Fruit fly (Drosophila melanogaster): ENCODE results near the gene CG7290.

Gene CG7290

dm6 chr3L:20183345-20184088 lies 22.3 kb downstream of the CG7290 start (continued):
- TF ChIP-seq fd102C (GFP tag; optimal IDR thresholded peaks at IDR 0.05), result no peak
- peak; percentile 47 for TF ChIP-seq Ada2b (GFP tag; IDR thresholded peaks at IDR 0.05)
- TF ChIP-seq Dbx (GFP tag; IDR thresholded peaks at IDR 0.05), result 0 out of 3 replicates have a peak, but pooled peaks have one; percentile 36
- peak; percentile 46 for TF ChIP-seq Sox100B (GFP tag; optimal IDR thresholded peaks at IDR 0.05)
- TF ChIP-seq Fer3 (tag; optimal IDR thresholded peaks at IDR 0.05), result peak; percentile 57
- TF ChIP-seq mam (GFP tag; optimal IDR thresholded peaks at IDR 0.05), result peak; percentile 47
- TF ChIP-seq CG16779 (GFP tag; IDR thresholded peaks at IDR 0.05), result no peak
- peak; percentile 1 for TF ChIP-seq CG9817 (tag; optimal IDR thresholded peaks at IDR 0.05)
- peak; percentile 32 for TF ChIP-seq CG18476 (GFP tag; optimal IDR thresholded peaks at IDR 0.05)
- peak; percentile 28 for TF ChIP-seq HLH54F (GFP tag; optimal IDR thresholded peaks at IDR 0.05)
- TF ChIP-seq CG16815 (GFP tag; optimal IDR thresholded peaks at IDR 0.05), result peak; percentile 59
- TF ChIP-seq tgo (GFP tag; IDR thresholded peaks at IDR 0.05), result peak; percentile 55; the same call in 2 of the 3 replicates
- peak; percentile 3 for TF ChIP-seq CG10543 (GFP tag; optimal IDR thresholded peaks at IDR 0.05)
- TF ChIP-seq tin (GFP tag; optimal IDR thresholded peaks at IDR 0.05), result peak; percentile 29
- TF ChIP-seq seq (GFP tag; IDR thresholded peaks at IDR 0.05), result peak; percentile 56; the same call in 1 of the 2 replicates
- TF ChIP-seq CG10431 (GFP tag; optimal IDR thresholded peaks at IDR 0.05), result no peak
- TF ChIP-seq CG13894 (tag; optimal IDR thresholded peaks at IDR 0.05), result no peak
- TF ChIP-seq CG12942 (GFP tag; optimal IDR thresholded peaks at IDR 0.05), result peak; percentile 14
- no peak for TF ChIP-seq kni (GFP tag; optimal IDR thresholded peaks at IDR 0.05)
- TF ChIP-seq Atf-2 (GFP tag; optimal IDR thresholded peaks at IDR 0.05), result peak; percentile 32
- peak; percentile 7 for TF ChIP-seq tap (tag; optimal IDR thresholded peaks at IDR 0.05)
- no peak for TF ChIP-seq aop (GFP tag; IDR thresholded peaks at IDR 0.05)
- peak; percentile 61 for TF ChIP-seq Xbp1 (GFP tag; optimal IDR thresholded peaks at IDR 0.05)
- peak; percentile 7 for TF ChIP-seq Sry-δ (GFP tag; optimal IDR thresholded peaks at IDR 0.05)
- TF ChIP-seq tll (GFP tag; optimal IDR thresholded peaks at IDR 0.05), result no peak
- peak; percentile 9 for TF ChIP-seq Max (GFP tag; optimal IDR thresholded peaks at IDR 0.05)
- TF ChIP-seq CG4820 (GFP tag; optimal IDR thresholded peaks at IDR 0.05), result peak; percentile 2
- peak; percentile 6 for TF ChIP-seq CG13123 (GFP tag; optimal IDR thresholded peaks at IDR 0.05)
- TF ChIP-seq en (GFP tag; optimal IDR thresholded peaks at IDR 0.05), result no peak
- TF ChIP-seq schlank (tag; optimal IDR thresholded peaks at IDR 0.05), result no peak
- TF ChIP-seq crol (GFP tag; IDR thresholded peaks at IDR 0.05), result peak; percentile 86
- TF ChIP-seq CG10979 (tag; optimal IDR thresholded peaks at IDR 0.05), result peak; percentile 51
- TF ChIP-seq Hmx (GFP tag; optimal IDR thresholded peaks at IDR 0.05), result peak; percentile 3
- peak; percentile 42 for TF ChIP-seq CG18619 (GFP tag; optimal IDR thresholded peaks at IDR 0.05)
- TF ChIP-seq CG13775 (GFP tag; optimal IDR thresholded peaks at IDR 0.05), result peak; percentile 52
- no peak for TF ChIP-seq tna (GFP tag; IDR thresholded peaks at IDR 0.05; ENCODE audit: partially characterized antibody)
- TF ChIP-seq Dip3 (GFP tag; optimal IDR thresholded peaks at IDR 0.05), result peak; percentile 12
- peak; percentile 27 for TF ChIP-seq caup (GFP tag; optimal IDR thresholded peaks at IDR 0.05; ENCODE audit: severe bottlenecking)
- TF ChIP-seq CG2202 (tag; optimal IDR thresholded peaks at IDR 0.05), result no peak
- TF ChIP-seq row (GFP tag; IDR thresholded peaks at IDR 0.05), result peak; percentile 71
- TF ChIP-seq CG14667 (GFP tag; IDR thresholded peaks at IDR 0.05), result no peak

Measured in whole organism, embryonic.